Worm (Caenorhabditis elegans): ENCODE measurements around the gene try-12.
"Not testable (repeated sequence)": the region's sequence is repeated elsewhere in the genome, so short reads cannot be mapped to it uniquely, and the experiment has no call there.

The try-12 gene

ce11 chrV:7439807-7440206, 9.3 kb upstream of the try-12 start, which contains the start of gene try-13:
TSS of gene try-13 (plus strand) at chrV:7440107.
- TF ChIP-seq elt-3 (tag; optimal IDR thresholded peaks at IDR 0.05) (no peak), ham-2 (GFP tag; optimal IDR thresholded peaks at IDR 0.05) (no peak), ceh-39 (tag; optimal IDR thresholded peaks at IDR 0.05) (no peak), pha-4 (tag; optimal IDR thresholded peaks at IDR 0.05) (no peak)

ce11 chrV:7444331-7444730, 4.8 kb upstream of the try-12 start, which contains the start of gene nhr-141:
TSS of gene nhr-141 (plus strand) at chrV:7444661.
- not testable (repeated sequence) for TF ChIP-seq pha-4 (tag; optimal IDR thresholded peaks at IDR 0.05); mab-5 (tag; optimal IDR thresholded peaks at IDR 0.05); unc-120 (tag; optimal IDR thresholded peaks at IDR 0.05; ENCODE audit: poor library complexity, severe bottlenecking)

ce11 chrV:7446965-7447364, 2.2 kb upstream of the try-12 start, which contains the start of gene F25E5.5:
TSS of gene F25E5.5 (plus strand) at chrV:7447265.
- TF ChIP-seq cnd-1 (tag; optimal IDR thresholded peaks at IDR 0.05), result no peak
- TF ChIP-seq mls-2 (tag; optimal IDR thresholded peaks at IDR 0.05), result no peak
- no peak for TF ChIP-seq ceh-43 (GFP tag; optimal IDR thresholded peaks at IDR 0.05)
- TF ChIP-seq sptf-1 (tag; optimal IDR thresholded peaks at IDR 0.05), result no peak
- TF ChIP-seq nhr-237 (tag; optimal IDR thresholded peaks at IDR 0.05), result no peak
- TF ChIP-seq ceh-39 (tag; optimal IDR thresholded peaks at IDR 0.05), result no peak
- no peak for TF ChIP-seq nhr-28 (tag; optimal IDR thresholded peaks at IDR 0.05)
- no peak for TF ChIP-seq zip-8 (tag; optimal IDR thresholded peaks at IDR 0.05)
- TF ChIP-seq elt-3 (tag; optimal IDR thresholded peaks at IDR 0.05), result no peak
- no peak for TF ChIP-seq hlh-1 (tag; optimal IDR thresholded peaks at IDR 0.05)
- no peak for TF ChIP-seq lin-13 (tag; optimal IDR thresholded peaks at IDR 0.05)
- no peak for TF ChIP-seq unc-62 (GFP tag; optimal IDR thresholded peaks at IDR 0.05)
- no peak for TF ChIP-seq unc-120 (tag; optimal IDR thresholded peaks at IDR 0.05; ENCODE audit: poor library complexity, severe bottlenecking)
- TF ChIP-seq mep-1 (tag; optimal IDR thresholded peaks at IDR 0.05), result no peak

- TF ChIP-seq ztf-11 (tag; optimal IDR thresholded peaks at IDR 0.05) (no peak), unc-39 (tag; optimal IDR thresholded peaks at IDR 0.05) (no peak), tbx-8 (GFP tag; optimal IDR thresholded peaks at IDR 0.05) (no peak), lin-13 (tag; optimal IDR thresholded peaks at IDR 0.05) (no peak), nhr-237 (tag; optimal IDR thresholded peaks at IDR 0.05) (no peak), zip-8 (tag; optimal IDR thresholded peaks at IDR 0.05) (no peak), mab-5 (tag; optimal IDR thresholded peaks at IDR 0.05) (no peak)
Observed at ce11 chrV:7451421-7451820, 2.3 kb downstream of the try-12 start, which contains the start of gene try-11. TSS of gene try-11 (plus strand) at chrV:7451721.

ce11 chrV:7454236-7454635, 5.1 kb downstream of the try-12 start, which contains the start of gene try-8:
TSS of gene try-8 (minus strand) at chrV:7454336.
- no peak for TF ChIP-seq blmp-1 (tag; optimal IDR thresholded peaks at IDR 0.05)
- TF ChIP-seq mep-1 (tag; optimal IDR thresholded peaks at IDR 0.05), result no peak
- no peak for TF ChIP-seq ceh-39 (tag; optimal IDR thresholded peaks at IDR 0.05)
- TF ChIP-seq sem-2 (GFP tag; optimal IDR thresholded peaks at IDR 0.05), result no peak

ce11 chrV:7455008-7455407, 5.9 kb downstream of the try-12 start, which contains the start of gene F25E5.2:
TSS of gene F25E5.2 (plus strand) at chrV:7455308.
- TF ChIP-seq nhr-2 (tag; optimal IDR thresholded peaks at IDR 0.05), result no peak
- no peak for TF ChIP-seq M03D4.4 (tag; optimal IDR thresholded peaks at IDR 0.05)
- TF ChIP-seq pha-4 (tag; optimal IDR thresholded peaks at IDR 0.05), result no peak
- TF ChIP-seq ham-2 (GFP tag; optimal IDR thresholded peaks at IDR 0.05), result no peak
- TF ChIP-seq ceh-83 (GFP tag; optimal IDR thresholded peaks at IDR 0.05), result no peak
- no peak for TF ChIP-seq ztf-11 (tag; optimal IDR thresholded peaks at IDR 0.05)
- TF ChIP-seq sem-2 (GFP tag; optimal IDR thresholded peaks at IDR 0.05), result no peak
- no peak for TF ChIP-seq sptf-1 (tag; optimal IDR thresholded peaks at IDR 0.05)
- no peak for TF ChIP-seq nhr-28 (tag; optimal IDR thresholded peaks at IDR 0.05)
- TF ChIP-seq hlh-1 (tag; optimal IDR thresholded peaks at IDR 0.05), result no peak
- no peak for TF ChIP-seq snpc-4 (tag; optimal IDR thresholded peaks at IDR 0.05)

ce11 chrV:7460898-7461297, 11.7 kb downstream of the try-12 start, which contains the start of gene srh-92:
TSS of gene srh-92 (minus strand) at chrV:7460998.
- TF ChIP-seq pha-4 (tag; optimal IDR thresholded peaks at IDR 0.05) (no peak), nhr-28 (tag; optimal IDR thresholded peaks at IDR 0.05) (no peak), M03D4.4 (tag; optimal IDR thresholded peaks at IDR 0.05) (no peak), nhr-76 (tag; optimal IDR thresholded peaks at IDR 0.05) (no peak), lsy-2 (tag; optimal IDR thresholded peaks at IDR 0.05) (no peak), sem-2 (GFP tag; optimal IDR thresholded peaks at IDR 0.05) (no peak), mep-1 (tag; optimal IDR thresholded peaks at IDR 0.05) (no peak), lin-13 (tag; optimal IDR thresholded peaks at IDR 0.05) (no peak)
